Worm (Caenorhabditis elegans): Measurements from ENCODE around the gene K11D12.14.

The K11D12.14 gene

ce11 chrV:5064761-5065421, 15.5 kb downstream of the K11D12.14 start, which contains the start of gene mlk-1:
mlk-1 (minus strand) TSS chrV:5064811.
- TF ChIP-seq K11D2.4 (GFP tag; IDR thresholded peaks at IDR 0.05) (no peak), K12H6.12 (tag; optimal IDR thresholded peaks at IDR 0.05) (peak; percentile 65), ztf-25 (GFP tag; IDR thresholded peaks at IDR 0.05) (no peak), let-526 (GFP tag; IDR thresholded peaks at IDR 0.05) (no peak), hmg-1.2 (GFP tag; IDR thresholded peaks at IDR 0.05) (peak; percentile 59; the same call in 1 of the 2 replicates), egl-44 (GFP tag; IDR thresholded peaks at IDR 0.05) (no peak), attf-5 (GFP tag; optimal IDR thresholded peaks at IDR 0.05) (peak; percentile 49), unc-62 (GFP tag; optimal IDR thresholded peaks at IDR 0.05) (no peak), gei-17 (GFP tag; optimal IDR thresholded peaks at IDR 0.05) (no peak), ztf-3 (GFP tag; optimal IDR thresholded peaks at IDR 0.05) (no peak), mes-4 (tag; optimal IDR thresholded peaks at IDR 0.05) (no peak), ama-1 (optimal IDR thresholded peaks at IDR 0.05) (peak; percentile 52), ama-1 (GFP tag; optimal IDR thresholded peaks at IDR 0.05) (no peak), nfya-2 (GFP tag; IDR thresholded peaks at IDR 0.05) (no peak), sdz-38 (tag; optimal IDR thresholded peaks at IDR 0.05) (no peak), ztf-18 (tag; optimal IDR thresholded peaks at IDR 0.05) (peak; percentile 22), hmg-20 (GFP tag; IDR thresholded peaks at IDR 0.05) (no peak), pha-4 (tag; optimal IDR thresholded peaks at IDR 0.05) (no peak), Y95B8A.8 (GFP tag; IDR thresholded peaks at IDR 0.05) (no peak), nhr-90 (tag; optimal IDR thresholded peaks at IDR 0.05) (no peak), die-1 (tag; optimal IDR thresholded peaks at IDR 0.05) (no peak), ekl-4 (GFP tag; IDR thresholded peaks at IDR 0.05) (no peak), madf-10 (tag; optimal IDR thresholded peaks at IDR 0.05) (peak; percentile 20), nhr-80 (tag; optimal IDR thresholded peaks at IDR 0.05) (peak; percentile 43), lin-40 (tag; optimal IDR thresholded peaks at IDR 0.05) (peak; percentile 71), madf-6 (GFP tag; IDR thresholded peaks at IDR 0.05) (no peak), egrh-3 (GFP tag; IDR thresholded peaks at IDR 0.05) (peak; percentile 18), tlf-1 (GFP tag; optimal IDR thresholded peaks at IDR 0.05) (no peak), cebp-1 (GFP tag; IDR thresholded peaks at IDR 0.05) (no peak), cebp-1 (tag; optimal IDR thresholded peaks at IDR 0.05) (peak; percentile 64), F37B4.10 (GFP tag; IDR thresholded peaks at IDR 0.05) (no peak), ZK185.1 (tag; optimal IDR thresholded peaks at IDR 0.05; ENCODE audit: poor library complexity, severe bottlenecking) (peak; percentile 7), snpc-4 (GFP tag; optimal IDR thresholded peaks at IDR 0.05) (no peak), snpc-4 (tag; optimal IDR thresholded peaks at IDR 0.05) (peak in 3 of 4 experiments; percentile 7 to 35 (median 9)), repo-1 (tag; optimal IDR thresholded peaks at IDR 0.05) (no peak), unc-130 (GFP tag; optimal IDR thresholded peaks at IDR 0.05) (no peak), somi-1 (GFP tag; optimal IDR thresholded peaks at IDR 0.05) (peak; percentile 39), dpff-1 (tag; optimal IDR thresholded peaks at IDR 0.05) (no peak), nhr-120 (GFP tag; IDR thresholded peaks at IDR 0.05) (no peak), lin-35 (GFP tag; optimal IDR thresholded peaks at IDR 0.05) (peak in 1 of 3 experiments; percentile 24), lsy-27 (tag; optimal IDR thresholded peaks at IDR 0.05; ENCODE audit: borderline replicate concordance, insufficient read depth) (no peak), let-607 (tag; optimal IDR thresholded peaks at IDR 0.05) (no peak), ztf-26 (tag; optimal IDR thresholded peaks at IDR 0.05) (peak; percentile 33), ceh-27 (GFP tag; optimal IDR thresholded peaks at IDR 0.05) (peak; percentile 47), mcd-1 (GFP tag; IDR thresholded peaks at IDR 0.05) (0 out of 2 replicates have a peak, but pooled peaks have one; percentile 29), Y53G8AR.9 (GFP tag; conservative IDR thresholded peaks at IDR 0.05) (no peak), madf-3 (GFP tag; IDR thresholded peaks at IDR 0.05) (no peak), C17E4.6 (GFP tag; IDR thresholded peaks at IDR 0.05) (no peak), hlh-26 (GFP tag; conservative IDR thresholded peaks at IDR 0.05) (no peak)
